Worm (Caenorhabditis elegans): ENCODE results near the gene lig-4.
A peak's percentile ranks its signal among the peaks of the same experiment; 100 is the strongest.

The lig-4 gene

DNA sequence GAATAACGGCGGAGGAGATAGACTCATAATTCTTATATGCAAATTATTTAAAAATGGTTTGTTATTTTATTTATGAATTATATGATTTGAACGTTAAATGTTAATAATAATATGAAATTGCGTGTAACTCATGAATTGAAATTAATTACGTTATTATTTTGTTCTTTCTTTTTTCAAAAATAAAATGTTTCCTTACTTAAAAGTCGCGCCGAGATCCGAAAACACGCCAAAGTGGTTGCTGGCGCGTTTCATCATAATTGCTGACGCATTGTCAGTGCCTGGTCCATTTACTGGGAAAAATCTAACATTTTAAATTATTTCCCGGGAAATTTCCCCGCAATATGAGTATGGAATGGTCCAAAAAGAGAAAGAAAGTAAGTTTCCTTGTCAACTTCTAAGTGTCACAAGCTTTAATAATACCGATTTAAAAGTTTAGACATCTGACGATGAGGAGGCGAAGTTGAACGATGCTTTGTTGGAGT is 21.8 kb upstream of the lig-4 start, which contains the start of the genes C07H6.9 and sap-140 (continued):
- no peak for TF ChIP-seq madf-9 (GFP tag; conservative IDR thresholded peaks at IDR 0.05)
- peak; percentile 35 for TF ChIP-seq zip-2 (tag; optimal IDR thresholded peaks at IDR 0.05)
- no peak for TF ChIP-seq D1046.2 (GFP tag; IDR thresholded peaks at IDR 0.05)
- peak; percentile 95 for TF ChIP-seq dpl-1 (GFP tag; optimal IDR thresholded peaks at IDR 0.05)
- TF ChIP-seq rbr-2 (tag; optimal IDR thresholded peaks at IDR 0.05) = peak; percentile 59

ce11 chrIII:7506983-7507382 is 14.3 kb upstream of the lig-4 start:
- TF ChIP-seq nhr-10 (tag; optimal IDR thresholded peaks at IDR 0.05) = no peak
- TF ChIP-seq aha-1 (tag) = peak; percentile 70

- TF ChIP-seq pqm-1 (tag; optimal IDR thresholded peaks at IDR 0.05) (peak; percentile 16), Y5F2A.4 (GFP tag; optimal IDR thresholded peaks at IDR 0.05) (no peak), unc-62 (GFP tag; optimal IDR thresholded peaks at IDR 0.05 in 1 of 2) (peak in 1 of 2 experiments; percentile 53), unc-62 (tag; optimal IDR thresholded peaks at IDR 0.05) (no peak), hlh-11 (tag; optimal IDR thresholded peaks at IDR 0.05) (peak; percentile 34)
Observed at ce11 chrIII:7508128-7508635, 13.1 kb upstream of the lig-4 start, which contains the start of gene cls-1. cls-1 (plus strand) TSS chrIII:7508178.

- TF ChIP-seq dpl-1 (GFP tag; optimal IDR thresholded peaks at IDR 0.05) (no peak), nhr-76 (tag; optimal IDR thresholded peaks at IDR 0.05) (no peak), lin-38 (GFP tag; IDR thresholded peaks at IDR 0.05) (no peak), R02D3.7 (tag; optimal IDR thresholded peaks at IDR 0.05) (no peak), zip-11 (GFP tag; IDR thresholded peaks at IDR 0.05) (no peak), lim-7 (GFP tag; IDR thresholded peaks at IDR 0.05) (no peak), Y75B8A.6 (GFP tag; IDR thresholded peaks at IDR 0.05) (no peak), unc-39 (tag; optimal IDR thresholded peaks at IDR 0.05) (no peak), hlh-11 (tag; optimal IDR thresholded peaks at IDR 0.05) (no peak), hmg-1.1 (GFP tag; IDR thresholded peaks at IDR 0.05) (no peak), ztf-7 (tag; optimal IDR thresholded peaks at IDR 0.05) (no peak), dve-1 (tag; optimal IDR thresholded peaks at IDR 0.05; ENCODE audit: insufficient read depth) (no peak), ceh-20 (GFP tag; IDR thresholded peaks at IDR 0.05) (no peak), nhr-10 (tag; optimal IDR thresholded peaks at IDR 0.05) (no peak)
Observed at ce11 chrIII:7518424-7518823, 2.8 kb upstream of the lig-4 start, which contains the start of gene clk-2. clk-2 (minus strand) TSS chrIII:7518524.

DNA sequence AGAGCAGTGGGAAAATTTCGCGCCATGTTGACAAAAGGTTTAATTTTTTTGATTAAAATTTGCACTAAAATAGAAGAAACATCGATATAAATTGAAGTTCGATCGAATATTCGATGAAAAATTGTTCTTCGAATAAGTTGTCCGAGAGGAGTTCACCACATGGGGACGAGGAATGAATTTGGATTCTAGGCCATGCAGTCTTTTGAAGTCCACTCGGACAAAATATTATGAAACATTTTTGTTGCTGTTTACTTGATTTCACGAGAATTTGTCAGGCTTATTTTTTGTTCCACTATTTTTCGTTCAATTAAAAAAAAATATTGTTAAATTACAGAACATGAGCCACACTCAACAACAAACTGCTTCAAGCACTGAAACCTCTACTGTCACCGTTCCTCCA is 591 bp upstream of the lig-4 start, which contains the start of the genes cux-7 and C07H6.2:
TSS of gene cux-7 (minus strand) at position 174 of the 400 bp plus-strand sequence.
TSS of gene C07H6.2 (plus strand) at position 338 of the 400 bp plus-strand sequence.
- TF ChIP-seq nhr-77 (tag; optimal IDR thresholded peaks at IDR 0.05) = peak; percentile 68
- peak; percentile 72 for TF ChIP-seq lin-15B (tag; optimal IDR thresholded peaks at IDR 0.05)
- TF ChIP-seq spr-3 (GFP tag; optimal IDR thresholded peaks at IDR 0.05) = peak; percentile 47
- TF ChIP-seq nhr-48 (tag; optimal IDR thresholded peaks at IDR 0.05) = no peak
- no peak for TF ChIP-seq unc-39 (tag; optimal IDR thresholded peaks at IDR 0.05)
- TF ChIP-seq php-3 (GFP tag; IDR thresholded peaks at IDR 0.05) = peak; percentile 57
- no peak for TF ChIP-seq zag-1 (tag; optimal IDR thresholded peaks at IDR 0.05)
- TF ChIP-seq lin-38 (GFP tag; IDR thresholded peaks at IDR 0.05) = peak; percentile 85
- no peak for TF ChIP-seq cey-2 (tag; optimal IDR thresholded peaks at IDR 0.05; ENCODE audit: borderline replicate concordance, insufficient read depth)
- no peak; the same call in 1 of the 2 replicates for TF ChIP-seq pha-4 (GFP tag; IDR thresholded peaks at IDR 0.05)
- peak; percentile 30 for TF ChIP-seq pha-4 (tag; optimal IDR thresholded peaks at IDR 0.05)
- TF ChIP-seq T20F7.1 (GFP tag; optimal IDR thresholded peaks at IDR 0.05) = peak; percentile 87
- no peak for TF ChIP-seq daf-8 (GFP tag; IDR thresholded peaks at IDR 0.05)
- peak; percentile 90 for TF ChIP-seq rbr-2 (tag; optimal IDR thresholded peaks at IDR 0.05)
- TF ChIP-seq daf-16 (GFP tag; optimal IDR thresholded peaks at IDR 0.05) = peak; percentile 68 to 88
- peak; percentile 90 for TF ChIP-seq daf-16 (tag; optimal IDR thresholded peaks at IDR 0.05)
- TF ChIP-seq F44E2.7 (GFP tag; IDR thresholded peaks at IDR 0.05) = no peak
- TF ChIP-seq T26A8.4 (GFP tag; IDR thresholded peaks at IDR 0.05) = peak; percentile 86
- peak; percentile 82 for TF ChIP-seq F10B5.3 (tag; optimal IDR thresholded peaks at IDR 0.05)
- peak; percentile 94 for TF ChIP-seq Y48G9A.11 (GFP tag; IDR thresholded peaks at IDR 0.05)
- peak; percentile 82 for TF ChIP-seq nhr-6 (tag; optimal IDR thresholded peaks at IDR 0.05)
- TF ChIP-seq ZK337.2 (GFP tag; IDR thresholded peaks at IDR 0.05) = peak; percentile 100
- no peak for TF ChIP-seq F26F4.8 (GFP tag; conservative IDR thresholded peaks at IDR 0.05)
- peak; percentile 88 for TF ChIP-seq arid-1 (GFP tag; conservative IDR thresholded peaks at IDR 0.05)
- TF ChIP-seq zfp-2 (tag; optimal IDR thresholded peaks at IDR 0.05) = peak; percentile 53

Data from whole organism, L4 larva.